Worm (Caenorhabditis elegans): Measurements from ENCODE around the gene D1022.5.

D1022.5 gene

ce11 chrII:7493599-7493998 lies 35.0 kb upstream of the D1022.5 start, which contains the start of gene nas-23:
Gene nas-23 (minus strand): TSS chrII:7493699.
- TF ChIP-seq elt-4 (tag; optimal IDR thresholded peaks at IDR 0.05) (no peak), madf-2 (tag; optimal IDR thresholded peaks at IDR 0.05) (no peak), ets-4 (tag; optimal IDR thresholded peaks at IDR 0.05) (no peak), unc-42 (tag; optimal IDR thresholded peaks at IDR 0.05) (no peak), odd-2 (tag; optimal IDR thresholded peaks at IDR 0.05) (no peak), tbx-7 (tag; optimal IDR thresholded peaks at IDR 0.05) (no peak), dmd-4 (tag; optimal IDR thresholded peaks at IDR 0.05; ENCODE audit: borderline replicate concordance) (no peak), ahr-1 (tag; optimal IDR thresholded peaks at IDR 0.05) (no peak), sox-4 (tag; optimal IDR thresholded peaks at IDR 0.05) (no peak), unc-3 (GFP tag; conservative IDR thresholded peaks at IDR 0.05) (no peak), unc-3 (tag; optimal IDR thresholded peaks at IDR 0.05) (no peak), ceh-48 (tag; optimal IDR thresholded peaks at IDR 0.05) (no peak), ceh-34 (tag; optimal IDR thresholded peaks at IDR 0.05) (no peak), zip-5 (tag; optimal IDR thresholded peaks at IDR 0.05) (no peak), K02D7.2 (tag; optimal IDR thresholded peaks at IDR 0.05) (no peak), ceh-19 (GFP tag; optimal IDR thresholded peaks at IDR 0.05) (no peak), pha-4 (tag; optimal IDR thresholded peaks at IDR 0.05) (no peak), fax-1 (tag; optimal IDR thresholded peaks at IDR 0.05) (no peak), ceh-6 (GFP tag; optimal IDR thresholded peaks at IDR 0.05) (no peak)

DNA sequence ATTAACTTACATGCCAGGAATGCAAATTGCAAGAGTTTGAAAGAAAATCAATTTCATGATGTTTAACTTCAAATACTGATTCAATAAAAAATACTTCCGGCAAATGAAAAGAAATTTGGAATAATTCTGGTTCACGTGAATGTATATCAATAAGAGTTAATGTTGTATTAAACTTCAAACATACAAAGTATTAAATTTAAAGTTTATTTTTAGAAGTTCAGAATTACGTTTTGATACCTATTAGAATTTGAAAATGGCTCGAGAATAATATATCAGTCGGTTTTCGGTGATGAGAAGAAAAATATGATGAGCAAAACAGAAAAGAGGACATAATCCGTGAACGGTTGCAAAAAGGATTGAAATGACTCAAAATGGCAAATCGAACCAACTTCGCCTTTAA lies 31.0 kb upstream of the D1022.5 start, which contains the start of gene D1022.9:
Gene D1022.9 (minus strand): TSS at position 101 of the 400 bp plus-strand sequence.
- no peak for TF ChIP-seq ceh-48 (tag; optimal IDR thresholded peaks at IDR 0.05)
- TF ChIP-seq nfya-1 (tag; optimal IDR thresholded peaks at IDR 0.05) = no peak
- no peak for TF ChIP-seq ztf-16 (tag; optimal IDR thresholded peaks at IDR 0.05)
- no peak for TF ChIP-seq unc-3 (GFP tag; conservative IDR thresholded peaks at IDR 0.05)
- TF ChIP-seq unc-3 (tag; optimal IDR thresholded peaks at IDR 0.05) = no peak
- no peak for TF ChIP-seq sox-2 (GFP tag; IDR thresholded peaks at IDR 0.05)
- no peak for TF ChIP-seq ceh-30 (tag; optimal IDR thresholded peaks at IDR 0.05)
- no peak for TF ChIP-seq pha-4 (tag; optimal IDR thresholded peaks at IDR 0.05)
- no peak for TF ChIP-seq ets-4 (tag; optimal IDR thresholded peaks at IDR 0.05)
- no peak for TF ChIP-seq dve-1 (tag; optimal IDR thresholded peaks at IDR 0.05)
- no peak for TF ChIP-seq elt-4 (tag; optimal IDR thresholded peaks at IDR 0.05)
- TF ChIP-seq unc-55 (GFP tag; optimal IDR thresholded peaks at IDR 0.05) = no peak
- no peak for TF ChIP-seq ceh-24 (tag; optimal IDR thresholded peaks at IDR 0.05)
- TF ChIP-seq odd-2 (tag; optimal IDR thresholded peaks at IDR 0.05) = no peak
- TF ChIP-seq ceh-31 (tag; optimal IDR thresholded peaks at IDR 0.05) = no peak
- TF ChIP-seq tbx-7 (tag; optimal IDR thresholded peaks at IDR 0.05) = no peak
- no peak for TF ChIP-seq gmeb-2 (tag; optimal IDR thresholded peaks at IDR 0.05)
- no peak for TF ChIP-seq pha-2 (tag; optimal IDR thresholded peaks at IDR 0.05)

- no peak for TF ChIP-seq elt-4 (tag; optimal IDR thresholded peaks at IDR 0.05)
- no peak for TF ChIP-seq ceh-45 (GFP tag; IDR thresholded peaks at IDR 0.05)
- TF ChIP-seq unc-86 (tag; optimal IDR thresholded peaks at IDR 0.05) = no peak
- TF ChIP-seq ets-4 (tag; optimal IDR thresholded peaks at IDR 0.05) = no peak
- no peak for TF ChIP-seq pha-2 (tag; optimal IDR thresholded peaks at IDR 0.05)
- TF ChIP-seq rnt-1 (tag; optimal IDR thresholded peaks at IDR 0.05) = no peak
Measured at ce11 chrII:7483009-7483408, 24.4 kb upstream of the D1022.5 start, which contains the start of gene cah-2. Gene cah-2 (minus strand): TSS chrII:7483109.

ce11 chrII:7478487-7479234 lies 20.1 kb upstream of the D1022.5 start, which contains the start of the genes aka-1 and ubc-6:
Gene aka-1 (minus strand): TSS chrII:7478537.
Gene ubc-6 (plus strand): TSS chrII:7479187.
- TF ChIP-seq ceh-2 (tag; optimal IDR thresholded peaks at IDR 0.05) (peak; percentile 54), unc-42 (tag; optimal IDR thresholded peaks at IDR 0.05) (peak; percentile 78), ceh-6 (GFP tag; optimal IDR thresholded peaks at IDR 0.05) (peak; percentile 23), ttx-3 (tag; optimal IDR thresholded peaks at IDR 0.05) (no peak), odd-2 (tag; optimal IDR thresholded peaks at IDR 0.05) (no peak), ahr-1 (tag; optimal IDR thresholded peaks at IDR 0.05) (no peak), nfya-1 (tag; optimal IDR thresholded peaks at IDR 0.05) (peak; percentile 64), ceh-45 (GFP tag; IDR thresholded peaks at IDR 0.05) (peak; percentile 44; the same call in 1 of the 2 replicates), ceh-30 (tag; optimal IDR thresholded peaks at IDR 0.05) (no peak), mec-3 (tag; optimal IDR thresholded peaks at IDR 0.05; ENCODE audit: borderline replicate concordance) (no peak), C38D4.7 (GFP tag; optimal IDR thresholded peaks at IDR 0.05) (no peak), ceh-9 (tag; optimal IDR thresholded peaks at IDR 0.05) (no peak), pax-1 (tag; optimal IDR thresholded peaks at IDR 0.05) (no peak), ama-1 (optimal IDR thresholded peaks at IDR 0.05) (no peak), fax-1 (tag; optimal IDR thresholded peaks at IDR 0.05) (peak; percentile 72), npax-4 (tag; optimal IDR thresholded peaks at IDR 0.05) (no peak), ets-4 (tag; optimal IDR thresholded peaks at IDR 0.05) (peak; percentile 49), fkh-6 (tag; optimal IDR thresholded peaks at IDR 0.05) (no peak), nhr-11 (tag; optimal IDR thresholded peaks at IDR 0.05) (no peak), ceh-24 (tag; optimal IDR thresholded peaks at IDR 0.05) (no peak), ref-2 (tag; optimal IDR thresholded peaks at IDR 0.05) (peak; percentile 84), F13H6.1 (tag; optimal IDR thresholded peaks at IDR 0.05) (peak; percentile 55), ceh-31 (tag; optimal IDR thresholded peaks at IDR 0.05) (peak; percentile 93), sox-4 (tag; optimal IDR thresholded peaks at IDR 0.05) (no peak), K02D7.2 (tag; optimal IDR thresholded peaks at IDR 0.05) (no peak)

Data from whole organism, late embryonic.